Worm (Caenorhabditis elegans): ENCODE data around the gene K11H12.5.

The K11H12.5 gene

DNA sequence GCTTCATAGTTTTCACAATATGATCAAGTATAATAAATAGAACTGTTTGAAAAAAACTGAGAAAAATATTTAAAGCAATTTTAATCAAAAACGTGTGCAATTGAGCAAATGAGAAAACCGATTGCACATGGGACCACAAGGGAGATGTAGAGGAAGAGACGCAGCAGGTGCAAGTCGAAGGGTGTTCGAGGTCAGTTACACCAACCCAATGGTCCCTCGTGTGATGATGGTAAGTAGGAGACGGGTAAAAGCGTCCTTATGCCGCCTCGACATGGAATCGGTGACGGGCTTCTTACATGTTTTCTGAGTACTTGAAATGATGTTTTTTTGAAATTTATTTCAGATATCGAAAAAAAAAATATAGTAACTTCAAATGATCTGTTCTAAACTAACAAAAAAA lies 51.7 kb downstream of the K11H12.5 start, which contains the start of gene Y55F3C.9:
Gene Y55F3C.9, minus strand, starts transcription at position 101 of the 400 bp plus-strand sequence.
- TF ChIP-seq daf-12 (tag; optimal IDR thresholded peaks at IDR 0.05): no peak
- no peak for TF ChIP-seq unc-62 (GFP tag; optimal IDR thresholded peaks at IDR 0.05)
- TF ChIP-seq ceh-9 (tag; optimal IDR thresholded peaks at IDR 0.05): no peak
- TF ChIP-seq nhr-28 (tag; optimal IDR thresholded peaks at IDR 0.05): no peak
- TF ChIP-seq fkh-10 (GFP tag; optimal IDR thresholded peaks at IDR 0.05): no peak
- TF ChIP-seq aly-2 (tag; optimal IDR thresholded peaks at IDR 0.05): no peak
- no peak for TF ChIP-seq ZK546.5 (tag; optimal IDR thresholded peaks at IDR 0.05)

Measured in whole organism, L3 larva.